Worm (Caenorhabditis elegans) whole organism, mixed stage, embryonic: ENCODE measurements around the gene ttr-8.

ENCODE experiments used
- M03D4.4 ChIP-seq: sonication (generic microtip); optimal IDR thresholded peaks from 2 replicates; lab custom pipeline; 2017; ENCODE audit warnings: mild to moderate bottlenecking, missing genetic modification characterization, missing compliant biosample characterization
- bed-3 ChIP-seq: fragments of 200-800 bp; sonication (Bioruptor generic); optimal IDR thresholded peaks from 3 replicates; lab custom pipeline; 2018; ENCODE audit warnings: mild to moderate bottlenecking, missing genetic modification characterization, moderate library complexity, missing compliant biosample characterization
- blmp-1 ChIP-seq: fragments of 150-350 bp; optimal IDR thresholded peaks from 2 replicates; lab custom pipeline; 2014; ENCODE audit warnings: missing biosample characterization, missing genetic modification characterization
- ceh-43 ChIP-seq: fragments of 200-800 bp; sonication (Bioruptor generic); optimal IDR thresholded peaks from 2 replicates; lab custom pipeline; 2018; ENCODE audit warnings: mild to moderate bottlenecking, missing genetic modification characterization, moderate library complexity, missing compliant biosample characterization
- ceh-83 ChIP-seq: fragments of 200-800 bp; sonication (Bioruptor generic); optimal IDR thresholded peaks from 2 replicates; lab custom pipeline; 2018; ENCODE audit warnings: mild to moderate bottlenecking, missing genetic modification characterization, missing compliant biosample characterization
- ces-1 ChIP-seq: fragments of 150-350 bp; optimal IDR thresholded peaks from 2 replicates; lab custom pipeline; 2014; ENCODE audit warnings: missing biosample characterization, missing genetic modification reagents, missing genetic modification characterization
- cnd-1 ChIP-seq: fragments of 200-800 bp; sonication (Bioruptor generic); optimal IDR thresholded peaks from 2 replicates; lab custom pipeline; 2018; ENCODE audit warnings: mild to moderate bottlenecking, missing genetic modification characterization, missing compliant biosample characterization
- drap-1 ChIP-seq: fragments of 200-800 bp; sonication (Bioruptor generic); optimal IDR thresholded peaks from 3 replicates; lab custom pipeline; 2018; ENCODE audit warnings: mild to moderate bottlenecking, missing genetic modification characterization, missing compliant biosample characterization
- elt-3 ChIP-seq: fragments of 150-350 bp; optimal IDR thresholded peaks from 2 replicates; lab custom pipeline; 2014; ENCODE audit warnings: missing biosample characterization, missing genetic modification characterization
- flh-1 ChIP-seq: fragments of 200-800 bp; sonication (Bioruptor generic); optimal IDR thresholded peaks from 2 replicates; lab custom pipeline; 2018; ENCODE audit warnings: mild to moderate bottlenecking, missing genetic modification characterization, moderate library complexity, missing compliant biosample characterization
- ham-2 ChIP-seq: fragments of 200-800 bp; sonication (Bioruptor generic); optimal IDR thresholded peaks from 2 replicates; lab custom pipeline; 2018; ENCODE audit warnings: mild to moderate bottlenecking, missing genetic modification characterization, missing compliant biosample characterization
- hlh-1 ChIP-seq: fragments of 150-350 bp; optimal IDR thresholded peaks from 2 replicates; lab custom pipeline; 2014; ENCODE audit warnings: missing biosample characterization, missing genetic modification reagents, missing genetic modification characterization
- lin-13 ChIP-seq: fragments of 150-350 bp; optimal IDR thresholded peaks from 2 replicates; lab custom pipeline; 2014; ENCODE audit warnings: missing biosample characterization, missing genetic modification characterization
- lin-32 ChIP-seq: fragments of 200-800 bp; sonication (Bioruptor generic); optimal IDR thresholded peaks from 2 replicates; lab custom pipeline; 2018; ENCODE audit warnings: mild to moderate bottlenecking, missing genetic modification characterization, missing compliant biosample characterization
- lsy-2 ChIP-seq: fragments of 150-350 bp; optimal IDR thresholded peaks from 2 replicates; lab custom pipeline; 2014; ENCODE audit warnings: missing biosample characterization, missing genetic modification characterization
- mab-5 ChIP-seq: fragments of 150-350 bp; optimal IDR thresholded peaks from 2 replicates; lab custom pipeline; 2014; ENCODE audit warnings: missing biosample characterization, missing genetic modification characterization
- mep-1 ChIP-seq: fragments of 150-350 bp; optimal IDR thresholded peaks from 2 replicates; lab custom pipeline; 2017; ENCODE audit warnings: missing biosample characterization, missing genetic modification reagents, missing genetic modification characterization, inconsistent platforms
- nhr-12 ChIP-seq: fragments of 150-350 bp; optimal IDR thresholded peaks from 2 replicates; lab custom pipeline; 2014; ENCODE audit warnings: missing biosample characterization, missing genetic modification characterization
- nhr-2 ChIP-seq: fragments of 150-350 bp; optimal IDR thresholded peaks from 2 replicates; lab custom pipeline; 2014; ENCODE audit warnings: missing biosample characterization, missing genetic modification characterization
- nhr-237 ChIP-seq: fragments of 150-350 bp; optimal IDR thresholded peaks from 2 replicates; lab custom pipeline; 2014; ENCODE audit warnings: missing biosample characterization, missing genetic modification characterization
- nhr-28 ChIP-seq: fragments of 150-350 bp; optimal IDR thresholded peaks from 2 replicates; lab custom pipeline; 2014; ENCODE audit warnings: missing biosample characterization, missing genetic modification characterization
- nhr-76 ChIP-seq: sonication (generic microtip); optimal IDR thresholded peaks from 2 replicates; lab custom pipeline; 2017; ENCODE audit warnings: missing biosample characterization, missing genetic modification characterization
- pha-4 ChIP-seq: fragments of 150-350 bp; optimal IDR thresholded peaks from 2 replicates; lab custom pipeline; 2018; ENCODE audit warnings: missing biosample characterization, missing genetic modification reagents, missing genetic modification characterization
- sem-2 ChIP-seq: fragments of 200-800 bp; sonication (Bioruptor generic); optimal IDR thresholded peaks from 2 replicates; lab custom pipeline; 2018; ENCODE audit warnings: mild to moderate bottlenecking, missing genetic modification characterization, missing compliant biosample characterization
- snpc-4 ChIP-seq: fragments of 150-350 bp; optimal IDR thresholded peaks from 2 replicates; lab custom pipeline; 2014; ENCODE audit warnings: missing biosample characterization, missing genetic modification characterization
- tbx-8 ChIP-seq: fragments of 200-800 bp; sonication (Bioruptor generic); optimal IDR thresholded peaks from 2 replicates; lab custom pipeline; 2018; ENCODE audit warnings: mild to moderate bottlenecking, missing genetic modification characterization, moderate library complexity, missing compliant biosample characterization
- unc-120 ChIP-seq: sonication (generic microtip); optimal IDR thresholded peaks from 2 replicates; lab custom pipeline; 2017; ENCODE audit warnings: missing genetic modification characterization, missing compliant biosample characterization; ENCODE audit not compliant: poor library complexity, severe bottlenecking
- unc-62 ChIP-seq: fragments of 150-350 bp; optimal IDR thresholded peaks from 2 replicates; lab custom pipeline; 2014; ENCODE audit warnings: missing biosample characterization, missing genetic modification reagents, missing genetic modification characterization
- zip-8 ChIP-seq: fragments of 150-350 bp; optimal IDR thresholded peaks from 2 replicates; lab custom pipeline; 2014; ENCODE audit warnings: missing biosample characterization, missing genetic modification characterization
- ztf-11 ChIP-seq: fragments of 150-350 bp; optimal IDR thresholded peaks from 2 replicates; lab custom pipeline; 2014; ENCODE audit warnings: missing biosample characterization, missing genetic modification characterization

The ttr-8 gene

DNA sequence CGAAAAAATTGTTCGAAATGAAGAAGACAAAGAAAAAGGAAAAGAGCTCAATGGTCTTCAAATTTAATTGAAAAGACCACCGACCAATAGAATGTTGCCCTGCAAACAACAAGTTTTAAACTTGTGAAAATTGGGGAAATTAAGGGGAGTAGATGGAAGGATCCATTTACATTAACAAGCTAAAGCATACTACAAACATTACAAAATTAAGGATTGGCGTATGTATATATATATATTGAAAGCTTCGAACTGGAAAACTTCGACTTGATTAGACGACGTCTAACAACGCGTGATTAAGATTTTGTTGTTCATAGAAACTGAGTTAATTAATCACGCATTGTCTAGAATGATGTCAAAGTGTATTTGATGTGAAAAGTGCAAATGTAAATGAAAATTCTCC, 23.1 kb upstream of the ttr-8 start, which contains the start of gene R13A5.15:
Gene R13A5.15 (minus strand): TSS at position 101 of the 400 bp plus-strand sequence.
- TF ChIP-seq mep-1 (no peak), nhr-237 (tag; lab: Kevin White, UChicago) (no peak), unc-62 (no peak), drap-1 (GFP tag; lab: Kevin White, UChicago) (no peak), snpc-4 (tag; lab: Kevin White, UChicago) (no peak)

DNA sequence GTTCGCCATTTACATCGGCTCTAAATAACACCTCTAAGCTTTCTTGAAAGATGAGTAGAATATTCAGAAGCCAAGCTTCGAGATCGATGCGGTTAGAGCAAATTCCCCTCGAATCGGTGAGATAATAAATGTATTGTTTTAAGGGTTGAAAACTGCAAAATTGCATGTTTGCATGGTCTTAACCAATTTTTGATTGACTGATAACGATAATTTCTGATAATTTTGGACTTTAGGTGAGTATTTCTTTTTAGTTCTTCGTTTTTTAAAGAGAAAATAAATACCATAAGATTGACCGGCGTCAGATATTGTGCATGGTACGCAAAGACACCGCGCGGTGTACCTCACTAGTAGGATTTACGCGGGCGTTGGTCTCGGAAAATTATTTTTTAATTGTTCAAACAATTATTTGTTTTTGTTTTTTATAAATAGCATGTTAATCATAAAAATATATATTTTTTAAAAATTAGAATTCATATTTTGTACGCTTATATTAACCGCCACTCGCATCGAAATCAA, 19.0 kb upstream of the ttr-8 start, which contains the start of gene cup-5:
Gene cup-5 (plus strand): TSS at position 51 of the 516 bp plus-strand sequence.
- TF ChIP-seq lsy-2 (tag; lab: Kevin White, UChicago): peak; percentile 67
- TF ChIP-seq mep-1: peak; percentile 29
- TF ChIP-seq ceh-43: no peak
- no peak for TF ChIP-seq tbx-8 (GFP tag; lab: Kevin White, UChicago)

DNA sequence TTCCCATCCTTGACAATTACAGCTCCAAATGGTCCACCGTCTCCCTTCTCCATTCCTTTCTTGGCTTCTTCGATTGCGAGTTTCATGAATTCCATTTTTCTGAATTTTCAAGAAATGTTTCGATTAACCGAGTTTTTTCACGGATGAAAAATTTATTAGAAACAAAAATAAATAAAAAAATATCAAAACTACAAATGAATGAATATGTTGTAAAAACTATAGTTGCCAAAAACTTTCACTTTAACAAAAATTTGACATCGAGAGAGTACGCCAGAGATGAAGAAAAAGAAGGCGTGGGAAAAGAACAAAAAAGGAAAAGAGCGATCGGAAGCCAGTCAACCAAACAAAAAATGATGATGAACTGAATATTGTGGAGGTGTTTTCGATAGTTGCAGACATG, 17.7 kb upstream of the ttr-8 start, which contains the start of gene R13A5.10:
Gene R13A5.10 (minus strand): TSS at position 101 of the 400 bp plus-strand sequence.
- TF ChIP-seq sem-2 (no peak), ces-1 (GFP tag; lab: Kevin White, UChicago) (no peak), nhr-237 (tag; lab: Kevin White, UChicago) (no peak), blmp-1 (no peak), unc-120 (tag; lab: Kevin White, UChicago) (no peak), snpc-4 (tag; lab: Kevin White, UChicago) (no peak), mab-5 (tag; lab: Kevin White, UChicago) (no peak), elt-3 (tag; lab: Kevin White, UChicago) (no peak), nhr-2 (tag; lab: Kevin White, UChicago) (no peak), hlh-1 (no peak), lsy-2 (tag; lab: Kevin White, UChicago) (no peak), ceh-83 (GFP tag; lab: Kevin White, UChicago) (no peak), bed-3 (GFP tag; lab: Kevin White, UChicago) (no peak), mep-1 (no peak), tbx-8 (GFP tag; lab: Kevin White, UChicago) (no peak), lin-32 (GFP tag; lab: Kevin White, UChicago) (no peak), nhr-76 (tag; lab: Kevin White, UChicago) (no peak), cnd-1 (tag; lab: Kevin White, UChicago) (no peak), ztf-11 (no peak)

DNA sequence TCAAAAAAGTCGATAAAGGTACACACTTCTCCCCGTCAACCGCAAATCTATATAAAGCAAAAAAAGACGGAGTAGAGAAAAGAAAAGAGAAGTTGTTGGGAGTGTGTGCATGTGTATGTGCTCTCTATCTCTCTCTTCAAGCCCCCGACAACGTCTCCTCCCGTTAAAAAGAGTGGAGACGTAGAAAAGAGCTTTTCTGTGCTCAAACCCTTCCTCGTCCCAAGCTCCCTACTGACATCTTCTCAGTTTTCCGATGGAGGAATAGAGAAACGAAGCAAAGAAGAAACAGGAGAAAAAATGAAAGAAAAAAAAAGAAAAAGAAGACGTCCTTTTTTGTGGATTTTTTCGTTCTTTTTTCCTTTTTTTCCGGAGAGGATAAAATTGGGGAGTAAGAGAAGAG, 15.4 kb upstream of the ttr-8 start:
- TF ChIP-seq lin-13 (tag; lab: Kevin White, UChicago): no peak
- peak; percentile 30 for TF ChIP-seq ces-1 (GFP tag; lab: Kevin White, UChicago)

DNA sequence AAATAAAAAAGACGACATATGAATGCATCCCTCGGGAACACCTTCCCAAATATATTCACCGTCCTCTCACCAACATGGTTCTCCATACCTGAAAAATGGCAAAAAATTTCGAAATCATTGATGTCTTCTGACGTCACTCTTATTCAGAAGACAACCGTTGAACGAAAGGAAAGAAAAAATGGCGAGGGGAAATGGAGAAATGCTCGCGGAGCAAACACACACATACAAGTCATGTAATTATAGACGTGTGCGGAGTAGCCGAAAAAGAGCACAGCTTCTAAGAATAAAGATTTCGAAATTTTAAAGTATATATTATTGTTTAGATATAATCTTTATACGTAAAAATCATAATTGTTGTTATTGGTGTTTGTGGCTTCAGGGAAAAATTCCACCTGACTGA, 14.2 kb upstream of the ttr-8 start, which contains the start of gene mfsd-6:
Gene mfsd-6 (minus strand): TSS at position 88 of the 400 bp plus-strand sequence.
- no peak for TF ChIP-seq lin-13 (tag; lab: Kevin White, UChicago)
- TF ChIP-seq blmp-1: no peak
- no peak for TF ChIP-seq lin-32 (GFP tag; lab: Kevin White, UChicago)
- TF ChIP-seq nhr-76 (tag; lab: Kevin White, UChicago): no peak
- no peak for TF ChIP-seq unc-62
- no peak for TF ChIP-seq nhr-2 (tag; lab: Kevin White, UChicago)
- no peak for TF ChIP-seq nhr-12 (tag; lab: Kevin White, UChicago)
- TF ChIP-seq flh-1 (GFP tag; lab: Kevin White, UChicago): no peak
- no peak for TF ChIP-seq zip-8 (tag; lab: Kevin White, UChicago)
- TF ChIP-seq elt-3 (tag; lab: Kevin White, UChicago): no peak
- no peak for TF ChIP-seq ham-2 (GFP tag; lab: Kevin White, UChicago)
- TF ChIP-seq unc-120 (tag; lab: Kevin White, UChicago): no peak
- TF ChIP-seq pha-4 (tag; lab: Kevin White, UChicago): no peak
- TF ChIP-seq M03D4.4 (tag; lab: Kevin White, UChicago): no peak
- TF ChIP-seq nhr-28 (tag; lab: Kevin White, UChicago): no peak
- TF ChIP-seq ceh-83 (GFP tag; lab: Kevin White, UChicago): no peak
- no peak for TF ChIP-seq snpc-4 (tag; lab: Kevin White, UChicago)
- TF ChIP-seq hlh-1: no peak
- TF ChIP-seq, all 35 proteins: peak for 0
